Worm (Caenorhabditis elegans) whole organism, mixed stage, embryonic: ENCODE measurements around the gene R02D1.2.
"Not testable (repeated sequence)": the region's sequence is repeated elsewhere in the genome, so short reads cannot be mapped to it uniquely, and the experiment has no call there.

Source experiments
- M03D4.4 ChIP-seq: sonication (generic microtip); optimal IDR thresholded peaks from 2 replicates; lab custom pipeline; 2017; ENCODE audit warnings: mild to moderate bottlenecking, missing genetic modification characterization, missing compliant biosample characterization
- bed-3 ChIP-seq: fragments of 200-800 bp; sonication (Bioruptor generic); optimal IDR thresholded peaks from 3 replicates; lab custom pipeline; 2018; ENCODE audit warnings: mild to moderate bottlenecking, missing genetic modification characterization, moderate library complexity, missing compliant biosample characterization
- blmp-1 ChIP-seq: fragments of 150-350 bp; optimal IDR thresholded peaks from 2 replicates; lab custom pipeline; 2014; ENCODE audit warnings: missing biosample characterization, missing genetic modification characterization
- ceh-39 ChIP-seq: fragments of 150-350 bp; optimal IDR thresholded peaks from 2 replicates; lab custom pipeline; 2014; ENCODE audit warnings: missing biosample characterization, missing genetic modification characterization
- ceh-43 ChIP-seq: fragments of 200-800 bp; sonication (Bioruptor generic); optimal IDR thresholded peaks from 2 replicates; lab custom pipeline; 2018; ENCODE audit warnings: mild to moderate bottlenecking, missing genetic modification characterization, moderate library complexity, missing compliant biosample characterization
- ceh-83 ChIP-seq: fragments of 200-800 bp; sonication (Bioruptor generic); optimal IDR thresholded peaks from 2 replicates; lab custom pipeline; 2018; ENCODE audit warnings: mild to moderate bottlenecking, missing genetic modification characterization, missing compliant biosample characterization
- ces-1 ChIP-seq: fragments of 150-350 bp; optimal IDR thresholded peaks from 2 replicates; lab custom pipeline; 2014; ENCODE audit warnings: missing biosample characterization, missing genetic modification reagents, missing genetic modification characterization
- cnd-1 ChIP-seq: fragments of 200-800 bp; sonication (Bioruptor generic); optimal IDR thresholded peaks from 2 replicates; lab custom pipeline; 2018; ENCODE audit warnings: mild to moderate bottlenecking, missing genetic modification characterization, missing compliant biosample characterization
- drap-1 ChIP-seq: fragments of 200-800 bp; sonication (Bioruptor generic); optimal IDR thresholded peaks from 3 replicates; lab custom pipeline; 2018; ENCODE audit warnings: mild to moderate bottlenecking, missing genetic modification characterization, missing compliant biosample characterization
- elt-1 ChIP-seq: sonication (generic microtip); optimal IDR thresholded peaks from 2 replicates; lab custom pipeline; 2017; ENCODE audit warnings: missing genetic modification characterization, mild to moderate bottlenecking, missing compliant biosample characterization, antibody characterized with exemption, moderate library complexity, borderline replicate concordance; ENCODE audit not compliant: insufficient read depth
- elt-3 ChIP-seq: fragments of 150-350 bp; optimal IDR thresholded peaks from 2 replicates; lab custom pipeline; 2014; ENCODE audit warnings: missing biosample characterization, missing genetic modification characterization
- flh-1 ChIP-seq: fragments of 200-800 bp; sonication (Bioruptor generic); optimal IDR thresholded peaks from 2 replicates; lab custom pipeline; 2018; ENCODE audit warnings: mild to moderate bottlenecking, missing genetic modification characterization, moderate library complexity, missing compliant biosample characterization
- ham-2 ChIP-seq: fragments of 200-800 bp; sonication (Bioruptor generic); optimal IDR thresholded peaks from 2 replicates; lab custom pipeline; 2018; ENCODE audit warnings: mild to moderate bottlenecking, missing genetic modification characterization, missing compliant biosample characterization
- hlh-1 ChIP-seq: fragments of 150-350 bp; optimal IDR thresholded peaks from 2 replicates; lab custom pipeline; 2014; ENCODE audit warnings: missing biosample characterization, missing genetic modification reagents, missing genetic modification characterization
- lin-13 ChIP-seq: fragments of 150-350 bp; optimal IDR thresholded peaks from 2 replicates; lab custom pipeline; 2014; ENCODE audit warnings: missing biosample characterization, missing genetic modification characterization
- lsy-2 ChIP-seq: fragments of 150-350 bp; optimal IDR thresholded peaks from 2 replicates; lab custom pipeline; 2014; ENCODE audit warnings: missing biosample characterization, missing genetic modification characterization
- mab-5 ChIP-seq: fragments of 150-350 bp; optimal IDR thresholded peaks from 2 replicates; lab custom pipeline; 2014; ENCODE audit warnings: missing biosample characterization, missing genetic modification characterization
- mep-1 ChIP-seq: fragments of 150-350 bp; optimal IDR thresholded peaks from 2 replicates; lab custom pipeline; 2017; ENCODE audit warnings: missing biosample characterization, missing genetic modification reagents, missing genetic modification characterization, inconsistent platforms
- mls-2 ChIP-seq: sonication (generic microtip); optimal IDR thresholded peaks from 2 replicates; lab custom pipeline; 2016; ENCODE audit warnings: mild to moderate bottlenecking, missing genetic modification characterization, moderate library complexity, missing compliant biosample characterization
- nhr-12 ChIP-seq: fragments of 150-350 bp; optimal IDR thresholded peaks from 2 replicates; lab custom pipeline; 2014; ENCODE audit warnings: missing biosample characterization, missing genetic modification characterization
- nhr-237 ChIP-seq: fragments of 150-350 bp; optimal IDR thresholded peaks from 2 replicates; lab custom pipeline; 2014; ENCODE audit warnings: missing biosample characterization, missing genetic modification characterization
- nhr-76 ChIP-seq: sonication (generic microtip); optimal IDR thresholded peaks from 2 replicates; lab custom pipeline; 2017; ENCODE audit warnings: missing biosample characterization, missing genetic modification characterization
- pha-4 ChIP-seq: fragments of 150-350 bp; optimal IDR thresholded peaks from 2 replicates; lab custom pipeline; 2018; ENCODE audit warnings: missing biosample characterization, missing genetic modification reagents, missing genetic modification characterization
- snpc-4 ChIP-seq: fragments of 150-350 bp; optimal IDR thresholded peaks from 2 replicates; lab custom pipeline; 2014; ENCODE audit warnings: missing biosample characterization, missing genetic modification characterization
- sptf-1 ChIP-seq: sonication (generic microtip); optimal IDR thresholded peaks from 2 replicates; lab custom pipeline; 2017; ENCODE audit warnings: mild to moderate bottlenecking, missing genetic modification characterization, moderate library complexity, missing compliant biosample characterization
- tbx-8 ChIP-seq: fragments of 200-800 bp; sonication (Bioruptor generic); optimal IDR thresholded peaks from 2 replicates; lab custom pipeline; 2018; ENCODE audit warnings: mild to moderate bottlenecking, missing genetic modification characterization, moderate library complexity, missing compliant biosample characterization
- unc-120 ChIP-seq: sonication (generic microtip); optimal IDR thresholded peaks from 2 replicates; lab custom pipeline; 2017; ENCODE audit warnings: missing genetic modification characterization, missing compliant biosample characterization; ENCODE audit not compliant: poor library complexity, severe bottlenecking
- unc-39 ChIP-seq: fragments of 150-350 bp; optimal IDR thresholded peaks from 2 replicates; lab custom pipeline; 2014; ENCODE audit warnings: missing biosample characterization, missing genetic modification characterization
- unc-62 ChIP-seq: fragments of 150-350 bp; optimal IDR thresholded peaks from 2 replicates; lab custom pipeline; 2014; ENCODE audit warnings: missing biosample characterization, missing genetic modification reagents, missing genetic modification characterization
- zip-8 ChIP-seq: fragments of 150-350 bp; optimal IDR thresholded peaks from 2 replicates; lab custom pipeline; 2014; ENCODE audit warnings: missing biosample characterization, missing genetic modification characterization
- ztf-11 ChIP-seq: fragments of 150-350 bp; optimal IDR thresholded peaks from 2 replicates; lab custom pipeline; 2014; ENCODE audit warnings: missing biosample characterization, missing genetic modification characterization

The R02D1.2 gene

DNA sequence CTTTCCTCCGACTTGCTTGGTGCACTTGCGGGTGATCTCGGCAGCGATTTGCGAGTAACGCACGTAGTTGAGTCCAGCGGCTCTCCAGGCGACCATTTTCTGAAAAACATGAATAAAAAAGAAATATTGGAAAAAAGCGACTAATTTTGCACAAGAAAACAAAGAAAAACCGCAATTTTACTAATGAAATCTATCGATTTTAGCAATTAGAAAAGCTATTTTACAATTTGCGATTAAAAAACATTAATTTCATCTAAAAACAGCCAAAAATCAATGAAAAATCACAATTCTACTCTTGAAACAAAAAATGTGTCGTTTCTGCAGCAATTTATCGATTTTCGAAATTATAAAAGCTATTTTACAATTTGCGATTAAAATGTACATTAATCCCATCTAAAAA is 23.7 kb upstream of the R02D1.2 start, which contains the start of gene hpo-18:
TSS of gene hpo-18 (minus strand) at position 101 of the 400 bp plus-strand sequence.
- TF ChIP-seq ztf-11 (tag; lab: Kevin White, UChicago), result no peak
- no peak for TF ChIP-seq elt-1 (tag; lab: Kevin White, UChicago)
- no peak for TF ChIP-seq ham-2 (GFP tag; lab: Kevin White, UChicago)
- TF ChIP-seq unc-120 (tag; lab: Kevin White, UChicago), result no peak
- TF ChIP-seq sptf-1 (tag; lab: Kevin White, UChicago), result no peak
- no peak for TF ChIP-seq mab-5 (tag; lab: Kevin White, UChicago)
- no peak for TF ChIP-seq snpc-4 (tag; lab: Kevin White, UChicago)
- TF ChIP-seq lin-13 (tag; lab: Kevin White, UChicago), result no peak
- TF ChIP-seq nhr-237, result no peak

DNA sequence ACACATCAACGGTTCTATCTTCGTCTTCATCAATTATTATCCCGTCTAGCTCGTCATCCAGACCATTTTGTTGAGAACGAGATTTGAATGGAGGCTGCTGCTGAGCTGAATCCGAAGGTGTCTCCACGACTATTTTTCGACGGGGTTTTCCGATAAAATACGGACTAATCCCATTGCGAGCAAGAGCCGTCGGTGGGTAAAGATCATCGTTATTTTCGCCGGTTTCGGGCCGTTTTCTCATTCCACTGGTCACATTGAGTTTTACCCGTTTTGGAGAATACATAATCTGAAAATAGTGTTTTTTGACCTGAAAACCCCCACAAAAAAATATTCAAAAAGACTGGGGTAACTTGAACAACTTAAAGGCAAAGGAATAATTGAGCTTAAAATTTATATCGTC is 23.1 kb upstream of the R02D1.2 start, which contains the start of gene figl-1:
TSS of gene figl-1 (minus strand) at position 286 of the 400 bp plus-strand sequence.
- no peak for TF ChIP-seq sptf-1 (tag; lab: Kevin White, UChicago)
- no peak for TF ChIP-seq unc-120 (tag; lab: Kevin White, UChicago)

DNA sequence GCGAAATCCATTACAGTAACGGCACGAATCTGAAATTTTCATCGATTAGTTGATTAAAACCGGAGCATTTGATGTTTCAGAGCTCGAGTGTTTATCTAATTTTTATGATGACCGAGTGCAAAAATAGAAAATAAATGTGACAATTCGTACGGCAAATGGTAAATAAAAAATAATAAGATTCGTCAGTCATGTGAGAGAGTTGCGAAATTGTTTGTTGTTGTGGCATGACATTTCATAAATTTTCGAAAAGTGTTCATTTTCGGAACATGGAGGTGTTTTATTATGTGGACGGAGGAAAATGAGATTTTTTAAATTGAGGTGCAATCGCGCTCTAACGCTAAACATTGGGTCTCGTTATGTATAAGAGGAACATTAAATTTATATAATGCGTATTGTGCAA is 19.1 kb upstream of the R02D1.2 start:
- TF ChIP-seq hlh-1 (tag; lab: Kevin White, UChicago), result no peak
- no peak for TF ChIP-seq elt-3 (tag; lab: Kevin White, UChicago)
- no peak for TF ChIP-seq pha-4 (tag; lab: Kevin White, UChicago)
- TF ChIP-seq mls-2 (tag; lab: Kevin White, UChicago), result no peak
- TF ChIP-seq nhr-76, result no peak
- TF ChIP-seq tbx-8 (GFP tag; lab: Kevin White, UChicago), result no peak
- no peak for TF ChIP-seq ztf-11 (tag; lab: Kevin White, UChicago)
- TF ChIP-seq ceh-83, result no peak
- TF ChIP-seq unc-62, result no peak
- TF ChIP-seq sptf-1 (tag; lab: Kevin White, UChicago), result no peak
- no peak for TF ChIP-seq ces-1 (GFP tag; lab: Kevin White, UChicago)
- no peak for TF ChIP-seq lin-13 (tag; lab: Kevin White, UChicago)

DNA sequence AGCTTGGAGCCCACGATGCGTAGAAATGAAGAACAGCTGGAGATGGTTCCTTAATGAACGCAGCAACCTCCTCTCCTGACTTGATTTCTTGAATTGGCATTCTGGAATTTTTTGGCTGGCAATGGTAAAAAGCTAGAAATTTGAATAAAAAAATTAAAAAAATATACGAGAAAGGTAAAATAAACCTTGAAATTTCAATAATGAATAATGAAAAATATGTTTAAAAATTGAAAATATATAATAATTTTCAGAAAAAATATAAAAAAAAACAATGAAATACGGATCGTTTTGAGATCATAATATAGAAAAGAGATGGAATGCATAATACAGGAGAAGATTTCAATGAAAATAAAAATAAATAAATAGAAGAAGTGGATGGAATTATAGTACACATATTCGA is 18.6 kb upstream of the R02D1.2 start, which contains the start of gene glrx-3:
TSS of gene glrx-3 (minus strand) at position 101 of the 400 bp plus-strand sequence.
- no peak for TF ChIP-seq ces-1 (GFP tag; lab: Kevin White, UChicago)
- no peak for TF ChIP-seq unc-62
- no peak for TF ChIP-seq drap-1 (GFP tag; lab: Kevin White, UChicago)
- TF ChIP-seq lin-13 (tag; lab: Kevin White, UChicago), result no peak
- no peak for TF ChIP-seq ceh-39
- no peak for TF ChIP-seq blmp-1 (tag; lab: Kevin White, UChicago)
- no peak for TF ChIP-seq ceh-83
- TF ChIP-seq, all 35 proteins: peak for 0

ce11 chrV:4339479-4339878 is 16.9 kb upstream of the R02D1.2 start:
- no peak for TF ChIP-seq blmp-1 (tag; lab: Kevin White, UChicago)
- TF ChIP-seq ham-2 (GFP tag; lab: Kevin White, UChicago), result no peak
- no peak for TF ChIP-seq mep-1 (tag; lab: Kevin White, UChicago)
- no peak for TF ChIP-seq elt-3 (tag; lab: Kevin White, UChicago)
- TF ChIP-seq M03D4.4, result no peak
- TF ChIP-seq ces-1 (GFP tag; lab: Kevin White, UChicago), result no peak
- no peak for TF ChIP-seq bed-3 (GFP tag; lab: Kevin White, UChicago)
- no peak for TF ChIP-seq tbx-8 (GFP tag; lab: Kevin White, UChicago)
- TF ChIP-seq flh-1 (GFP tag; lab: Kevin White, UChicago), result no peak
- no peak for TF ChIP-seq ceh-39

DNA sequence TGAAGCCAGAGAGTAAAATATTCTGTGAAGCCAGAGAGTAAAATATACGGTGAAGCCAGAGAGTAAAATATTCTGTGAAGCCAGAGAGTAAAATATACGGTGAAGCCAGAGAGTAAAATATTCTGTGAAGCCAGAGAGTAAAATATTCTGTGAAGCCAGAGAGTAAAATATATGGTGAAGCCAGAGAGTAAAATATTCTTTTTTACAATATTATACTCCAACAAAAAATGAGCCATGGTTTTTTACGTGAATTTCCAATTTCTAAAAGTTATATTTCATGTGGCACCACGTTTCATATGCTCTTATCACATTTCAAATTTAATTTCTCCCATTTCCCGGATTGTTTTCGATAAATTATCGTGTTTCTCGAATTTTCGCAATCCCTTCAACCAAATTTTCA is 13.9 kb upstream of the R02D1.2 start, which contains the start of gene irld-1:
TSS of gene irld-1 (plus strand) at position 301 of the 400 bp plus-strand sequence.
- TF ChIP-seq lin-13 (tag; lab: Kevin White, UChicago); nhr-237; mep-1 (tag; lab: Kevin White, UChicago): not testable (repeated sequence)

- no peak for TF ChIP-seq pha-4 (tag; lab: Kevin White, UChicago)
- no peak for TF ChIP-seq lin-13 (tag; lab: Kevin White, UChicago)
- TF ChIP-seq ztf-11 (tag; lab: Kevin White, UChicago), result no peak
- TF ChIP-seq lsy-2 (tag; lab: Kevin White, UChicago), result no peak
- TF ChIP-seq unc-120 (tag; lab: Kevin White, UChicago), result no peak
- TF ChIP-seq ceh-39, result no peak
- no peak for TF ChIP-seq ceh-43 (GFP tag; lab: Kevin White, UChicago)
- TF ChIP-seq cnd-1 (tag; lab: Kevin White, UChicago), result no peak
- no peak for TF ChIP-seq unc-62
- no peak for TF ChIP-seq M03D4.4
- no peak for TF ChIP-seq sptf-1 (tag; lab: Kevin White, UChicago)
- TF ChIP-seq nhr-12 (tag; lab: Kevin White, UChicago), result no peak
- TF ChIP-seq blmp-1 (tag; lab: Kevin White, UChicago), result no peak
- TF ChIP-seq unc-39, result no peak
- no peak for TF ChIP-seq nhr-76
- no peak for TF ChIP-seq zip-8 (tag; lab: Kevin White, UChicago)
- TF ChIP-seq mls-2 (tag; lab: Kevin White, UChicago), result no peak
- TF ChIP-seq mep-1 (tag; lab: Kevin White, UChicago), result no peak
Measured at ce11 chrV:4332450-4332849, 9.8 kb upstream of the R02D1.2 start, which contains the start of gene oac-12. Gene oac-12 (minus strand): TSS chrV:4332550.
